Fruit fly (Drosophila melanogaster) whole organism, embryonic: Measurements from ENCODE around the gene rols.
A peak's percentile ranks its signal among the peaks of the same experiment; 100 is the strongest.

Experiments
- Atf-2 ChIP-seq: fragments of 200-800 bp; sonication (Bioruptor generic); optimal IDR thresholded peaks from 2 replicates; lab custom pipeline; 2016; ENCODE audit warnings: missing biosample characterization, missing genetic modification characterization
- BEAF-32 ChIP-seq: fragments of 200-800 bp; sonication (Bioruptor generic); optimal IDR thresholded peaks from 3 replicates; lab custom pipeline; 2017; ENCODE audit warnings: missing biosample characterization, missing genetic modification characterization, mild to moderate bottlenecking, moderate library complexity, missing genetic modification reagents
- CG10209 ChIP-seq: fragments of 200-800 bp; sonication (Bioruptor generic); optimal IDR thresholded peaks from 3 replicates; lab custom pipeline; 2017; ENCODE audit warnings: missing biosample characterization, mild to moderate bottlenecking, missing genetic modification characterization, missing genetic modification reagents
- CG10366 ChIP-seq: fragments of 200-800 bp; sonication (Bioruptor generic); IDR thresholded peaks from 2 replicates; pipeline ENCODE4 v1.3.6; 2022; ENCODE audit warnings: missing biosample characterization, missing genetic modification characterization
- CG12104 ChIP-seq: fragments of 200-800 bp; sonication (Bioruptor generic); optimal IDR thresholded peaks from 3 replicates; lab custom pipeline; 2016; ENCODE audit warnings: missing biosample characterization, missing genetic modification characterization
- CG13424 ChIP-seq: fragments of 200-800 bp; sonication (Bioruptor generic); optimal IDR thresholded peaks from 2 replicates; lab custom pipeline; 2019; ENCODE audit warnings: missing biosample characterization, mild to moderate bottlenecking, missing genetic modification characterization, moderate library complexity
- CG14710 ChIP-seq: fragments of 200-800 bp; sonication (Bioruptor generic); optimal IDR thresholded peaks from 3 replicates; lab custom pipeline; 2019; ENCODE audit warnings: missing biosample characterization, mild to moderate bottlenecking, missing genetic modification characterization, moderate library complexity
- CG16815 ChIP-seq: fragments of 200-800 bp; sonication (Bioruptor generic); optimal IDR thresholded peaks from 3 replicates; lab custom pipeline; 2017; ENCODE audit warnings: missing biosample characterization, mild to moderate bottlenecking, missing genetic modification characterization
- CG17328 ChIP-seq: fragments of 200-800 bp; sonication (Bioruptor generic); IDR thresholded peaks from 2 replicates; pipeline ENCODE4 v1.3.6; 2022; ENCODE audit warnings: missing biosample characterization, missing genetic modification characterization
- CG1792 ChIP-seq: fragments of 200-800 bp; sonication (Bioruptor generic); optimal IDR thresholded peaks from 2 replicates; lab custom pipeline; 2016; ENCODE audit warnings: missing biosample characterization, missing genetic modification characterization
- CG18476 ChIP-seq: fragments of 200-800 bp; sonication (Bioruptor generic); optimal IDR thresholded peaks from 2 replicates; lab custom pipeline; 2016; ENCODE audit warnings: missing biosample characterization, mild to moderate bottlenecking, missing genetic modification characterization
- CG2678 ChIP-seq: fragments of 200-800 bp; sonication (Bioruptor generic); optimal IDR thresholded peaks from 3 replicates; lab custom pipeline; 2019; ENCODE audit warnings: missing biosample characterization, mild to moderate bottlenecking, missing genetic modification characterization, moderate library complexity
- CG30431 ChIP-seq: fragments of 200-800 bp; sonication (Bioruptor generic); optimal IDR thresholded peaks from 2 replicates; lab custom pipeline; 2017; ENCODE audit warnings: missing biosample characterization, missing genetic modification characterization
- CG4820 ChIP-seq: fragments of 200-800 bp; sonication (Bioruptor generic); optimal IDR thresholded peaks from 3 replicates; lab custom pipeline; 2016; ENCODE audit warnings: missing biosample characterization, missing genetic modification characterization
- CG7928 ChIP-seq: fragments of 200-800 bp; sonication (Bioruptor generic); optimal IDR thresholded peaks from 2 replicates; lab custom pipeline; 2017; ENCODE audit warnings: missing biosample characterization, mild to moderate bottlenecking, missing genetic modification characterization
- CG8388 ChIP-seq: fragments of 200-800 bp; sonication (Bioruptor generic); optimal IDR thresholded peaks from 2 replicates; lab custom pipeline; 2019; ENCODE audit warnings: missing biosample characterization, mild to moderate bottlenecking, missing genetic modification characterization, moderate library complexity
- CG9215 ChIP-seq: fragments of 200-800 bp; sonication (Bioruptor generic); IDR thresholded peaks from 2 replicates; pipeline ENCODE4 v1.3.6; 2022; ENCODE audit warnings: missing biosample characterization, missing genetic modification characterization
- Camta ChIP-seq: fragments of 200-800 bp; sonication (Bioruptor generic); optimal IDR thresholded peaks from 2 replicates; lab custom pipeline; 2016; ENCODE audit warnings: missing biosample characterization, missing genetic modification characterization
- CrebB ChIP-seq: fragments of 200-800 bp; sonication (Bioruptor generic); optimal IDR thresholded peaks from 3 replicates; lab custom pipeline; 2018; ENCODE audit warnings: missing biosample characterization, mild to moderate bottlenecking, missing genetic modification characterization
- D19A ChIP-seq: fragments of 200-800 bp; optimal IDR thresholded peaks from 3 replicates; lab custom pipeline; 2019; ENCODE audit warnings: missing biosample characterization, mild to moderate bottlenecking, missing genetic modification characterization, moderate library complexity
- Elba2 ChIP-seq: fragments of 200-800 bp; sonication (Bioruptor generic); optimal IDR thresholded peaks from 3 replicates; lab custom pipeline; 2016; ENCODE audit warnings: missing biosample characterization, missing genetic modification characterization
- Fer2 ChIP-seq: fragments of 200-800 bp; sonication (Bioruptor generic); optimal IDR thresholded peaks from 2 replicates; lab custom pipeline; 2018; ENCODE audit warnings: missing biosample characterization, mild to moderate bottlenecking, missing genetic modification characterization, moderate library complexity
- MBD-R2 ChIP-seq: fragments of 200-800 bp; sonication (Bioruptor generic); IDR thresholded peaks from 2 replicates; pipeline ENCODE4 v1.3.6; 2022; ENCODE audit warnings: missing biosample characterization, missing genetic modification characterization
- Mad ChIP-seq: fragments of 200-800 bp; sonication (Bioruptor generic); optimal IDR thresholded peaks from 2 replicates; lab custom pipeline; 2016; ENCODE audit warnings: missing biosample characterization, missing genetic modification characterization
- Med ChIP-seq: fragments of 200-800 bp; sonication (Bioruptor generic); peaks from one replicate; lab custom pipeline; 2016; ENCODE audit warnings: missing biosample characterization, missing genetic modification characterization, mild to moderate bottlenecking, inconsistent platforms, moderate library complexity
- Mes4 ChIP-seq: fragments of 200-800 bp; sonication (Bioruptor generic); optimal IDR thresholded peaks from 2 replicates; lab custom pipeline; 2016; ENCODE audit warnings: missing biosample characterization, missing genetic modification characterization
- Six4 ChIP-seq: fragments of 200-800 bp; sonication (Bioruptor generic); optimal IDR thresholded peaks from 2 replicates; lab custom pipeline; 2016; ENCODE audit warnings: missing biosample characterization, missing genetic modification characterization
- Tbp ChIP-seq: fragments of >200 bp; optimal IDR thresholded peaks from 2 replicates; lab custom pipeline; 2018; ENCODE audit warnings: missing biosample characterization, missing genetic modification characterization
- Xbp1 ChIP-seq: fragments of 200-800 bp; sonication (Bioruptor generic); optimal IDR thresholded peaks from 3 replicates; lab custom pipeline; 2016; ENCODE audit warnings: missing biosample characterization, mild to moderate bottlenecking, missing genetic modification characterization
- amos ChIP-seq: fragments of 200-800 bp; sonication (Bioruptor generic); IDR thresholded peaks from 2 replicates; pipeline ENCODE4 v1.3.6; 2022; ENCODE audit warnings: missing biosample characterization, missing genetic modification characterization; ENCODE audit not compliant: partially characterized antibody
- bcd ChIP-seq: fragments of 200-800 bp; sonication (Bioruptor generic); optimal IDR thresholded peaks from 2 replicates; lab custom pipeline; 2017; ENCODE audit warnings: missing biosample characterization, mild to moderate bottlenecking, missing genetic modification characterization
- cad ChIP-seq: fragments of >200 bp; optimal IDR thresholded peaks from 2 replicates; lab custom pipeline; 2017; ENCODE audit warnings: missing biosample characterization, missing genetic modification characterization
- dan ChIP-seq: fragments of 200-800 bp; sonication (Bioruptor generic); IDR thresholded peaks from 2 replicates; pipeline ENCODE4 v1.3.6; 2022; ENCODE audit warnings: missing biosample characterization, missing genetic modification characterization
- dm ChIP-seq: fragments of 200-800 bp; sonication (Bioruptor generic); optimal IDR thresholded peaks from 3 replicates; lab custom pipeline; 2016; ENCODE audit warnings: missing biosample characterization, missing genetic modification characterization
- fd96Cb ChIP-seq: fragments of 200-800 bp; sonication (Bioruptor generic); optimal IDR thresholded peaks from 2 replicates; lab custom pipeline; 2018; ENCODE audit warnings: missing biosample characterization, mild to moderate bottlenecking, missing genetic modification characterization, moderate library complexity
- ftz-f1 ChIP-seq: fragments of 200-800 bp; sonication (Bioruptor generic); optimal IDR thresholded peaks from 2 replicates; lab custom pipeline; 2016; ENCODE audit warnings: missing biosample characterization, missing genetic modification characterization
- gro ChIP-seq: fragments of 200-800 bp; sonication (Bioruptor generic); optimal IDR thresholded peaks from 2 replicates; lab custom pipeline; 2016; ENCODE audit warnings: missing biosample characterization, missing genetic modification characterization
- hkb ChIP-seq, 2 experiments: fragments of 200-800 bp in 1 of 2; fragments of >200 bp in 1 of 2; sonication (Bioruptor generic) in 1 of 2; IDR thresholded peaks in 1 of 2; optimal IDR thresholded peaks in 1 of 2; 2 replicates each; pipeline versions ENCODE4 v1.3.6 to Lab custom; 2017 to 2022; ENCODE audit warnings: missing biosample characterization in 1 of 2, missing genetic modification characterization in 1 of 2
- lbe ChIP-seq: fragments of 200-800 bp; sonication (Bioruptor generic); optimal IDR thresholded peaks from 2 replicates; lab custom pipeline; 2016; ENCODE audit warnings: missing biosample characterization, mild to moderate bottlenecking, missing genetic modification characterization
- luna ChIP-seq: fragments of 200-800 bp; sonication (Bioruptor generic); optimal IDR thresholded peaks from 2 replicates; lab custom pipeline; 2016; ENCODE audit warnings: missing biosample characterization, missing genetic modification characterization
- oc ChIP-seq: fragments of 200-800 bp; sonication (Bioruptor generic); optimal IDR thresholded peaks from 2 replicates; lab custom pipeline; 2018; ENCODE audit warnings: missing biosample characterization, mild to moderate bottlenecking, missing genetic modification characterization, moderate library complexity
- onecut ChIP-seq: fragments of 200-800 bp; sonication (Bioruptor generic); IDR thresholded peaks from 2 replicates; pipeline ENCODE4 v1.3.6; 2022; ENCODE audit warnings: missing biosample characterization, missing genetic modification characterization
- row ChIP-seq: fragments of 200-800 bp; sonication (Bioruptor generic); IDR thresholded peaks from 3 replicates; pipeline ENCODE4 v1.3.6; 2022; ENCODE audit warnings: missing biosample characterization, missing genetic modification characterization
- sc ChIP-seq, 3 experiments: fragments of >200 bp in 2 of 3; fragments of 200-800 bp in 1 of 3; sonication (Bioruptor generic) in 1 of 3; optimal IDR thresholded peaks; 2 replicates in 2 of 3; 3 replicates in 1 of 3; lab custom pipeline; 2017; ENCODE audit warnings: mild to moderate bottlenecking in 1 of 3, missing biosample characterization in 1 of 3, missing genetic modification characterization in 1 of 3, missing genetic modification reagents in 1 of 3
- sima ChIP-seq: fragments of 200-800 bp; sonication (Bioruptor generic); optimal IDR thresholded peaks from 2 replicates; lab custom pipeline; 2016; ENCODE audit warnings: missing biosample characterization, missing genetic modification characterization
- sisA ChIP-seq: fragments of 200-800 bp; sonication (Bioruptor generic); IDR thresholded peaks from 2 replicates; pipeline ENCODE4 v1.3.6; 2022; ENCODE audit warnings: missing biosample characterization, missing genetic modification characterization
- sr ChIP-seq: fragments of 200-800 bp; sonication (Bioruptor generic); IDR thresholded peaks from 3 replicates; pipeline ENCODE4 v1.3.6; 2022; ENCODE audit warnings: missing biosample characterization, missing genetic modification characterization
- tgo ChIP-seq: fragments of 200-800 bp; sonication (Bioruptor generic); IDR thresholded peaks from 3 replicates; pipeline ENCODE4 v1.3.6; 2022; ENCODE audit warnings: missing biosample characterization, missing genetic modification characterization
- tio ChIP-seq: fragments of 200-800 bp; sonication (Bioruptor generic); optimal IDR thresholded peaks from 2 replicates; lab custom pipeline; 2017; ENCODE audit warnings: missing biosample characterization, missing genetic modification characterization, inconsistent platforms
- usp ChIP-seq: fragments of >200 bp; optimal IDR thresholded peaks from 2 replicates; lab custom pipeline; 2017; ENCODE audit warnings: missing biosample characterization, missing genetic modification characterization
- wdn ChIP-seq: fragments of 200-800 bp; sonication (Bioruptor generic); IDR thresholded peaks from 2 replicates; pipeline ENCODE4 v1.3.6; 2022; ENCODE audit warnings: missing biosample characterization, missing genetic modification characterization

The rols gene

dm6 chr3L:12114188-12114587, 49.5 kb upstream of the rols start (continued):
- TF ChIP-seq CG13424 (tag; lab: Kevin White, UChicago) (no peak), CG4820 (peak; percentile 40), Atf-2 (GFP tag; lab: Kevin White, UChicago) (no peak), sima (GFP tag; lab: Kevin White, UChicago) (no peak), CG18476 (no peak), fd96Cb (tag; lab: Kevin White, UChicago) (peak; percentile 34), gro (GFP tag; lab: Kevin White, UChicago) (no peak), CG30431 (no peak), bcd (GFP tag; lab: Kevin White, UChicago) (no peak), CG10209 (GFP tag; lab: Kevin White, UChicago) (no peak), CG10366 (GFP tag; lab: Robert Waterston, UW) (no peak; the same call in 1 of the 2 replicates), dm (no peak), Tbp (GFP tag; lab: Kevin White, UChicago) (no peak), tio (GFP tag; lab: Kevin White, UChicago) (no peak), wdn (GFP tag; lab: Robert Waterston, UW) (no peak), luna (GFP tag; lab: Kevin White, UChicago) (no peak), CG8388 (GFP tag; lab: Kevin White, UChicago) (peak; percentile 9), onecut (GFP tag; lab: Robert Waterston, UW) (no peak), Xbp1 (GFP tag; lab: Kevin White, UChicago) (peak; percentile 13), usp (GFP tag; lab: Kevin White, UChicago) (no peak), tgo (peak; percentile 30; the same call in 1 of the 3 replicates), Mad (GFP tag; lab: Kevin White, UChicago) (no peak), D19A (peak; percentile 23), dan (GFP tag; lab: Robert Waterston, UW) (no peak), oc (no peak), Mes4 (no peak), CG7928 (GFP tag; lab: Kevin White, UChicago) (no peak), Six4 (GFP tag; lab: Kevin White, UChicago) (no peak), sisA (GFP tag; lab: Robert Waterston, UW) (peak; percentile 22; the same call in 1 of the 2 replicates), CG16815 (GFP tag; lab: Kevin White, UChicago) (no peak), hkb (optimal IDR thresholded peaks at IDR 0.05; lab: Kevin White, UChicago) (no peak), hkb (GFP tag; IDR thresholded peaks at IDR 0.05; lab: Robert Waterston, UW) (peak; percentile 64), ftz-f1 (GFP tag; lab: Kevin White, UChicago) (no peak), sr (no peak), Med (GFP tag; lab: Kevin White, UChicago) (peak; percentile 46), Camta (no peak), row (GFP tag; lab: Robert Waterston, UW) (peak; percentile 37; the same call in 1 of the 3 replicates), Elba2 (GFP tag; lab: Kevin White, UChicago) (no peak), cad (GFP tag; lab: Kevin White, UChicago) (no peak), Fer2 (no peak), CrebB (tag; lab: Kevin White, UChicago) (no peak), amos (GFP tag; lab: Robert Waterston, UW) (no peak), lbe (GFP tag; lab: Kevin White, UChicago) (peak; percentile 34), CG14710 (tag; lab: Kevin White, UChicago) (peak; percentile 9), MBD-R2 (GFP tag; lab: Robert Waterston, UW) (no peak), CG12104 (GFP tag; lab: Kevin White, UChicago) (no peak), CG1792 (GFP tag; lab: Kevin White, UChicago) (no peak), CG2678 (tag; lab: Kevin White, UChicago) (no peak), CG9215 (GFP tag; lab: Robert Waterston, UW) (no peak), BEAF-32 (GFP tag; lab: Kevin White, UChicago) (no peak), CG17328 (GFP tag; lab: Robert Waterston, UW) (peak; percentile 53; the same call in 1 of the 2 replicates), sc (optimal IDR thresholded peaks at IDR 0.05; lab: Kevin White, UChicago) (no peak), sc (GFP tag; optimal IDR thresholded peaks at IDR 0.05; lab: Kevin White, UChicago) (no peak)
